Worm (Caenorhabditis elegans) whole organism, mixed stage, embryonic: ENCODE data around the gene srx-112.

ENCODE experiments used
- blmp-1 ChIP-seq: fragments of 150-350 bp; optimal IDR thresholded peaks from 2 replicates; lab custom pipeline; 2014; ENCODE audit warnings: missing biosample characterization, missing genetic modification characterization
- ham-2 ChIP-seq: fragments of 200-800 bp; sonication (Bioruptor generic); optimal IDR thresholded peaks from 2 replicates; lab custom pipeline; 2018; ENCODE audit warnings: mild to moderate bottlenecking, missing genetic modification characterization, missing compliant biosample characterization
- lsy-2 ChIP-seq: fragments of 150-350 bp; optimal IDR thresholded peaks from 2 replicates; lab custom pipeline; 2014; ENCODE audit warnings: missing biosample characterization, missing genetic modification characterization
- mab-5 ChIP-seq: fragments of 150-350 bp; optimal IDR thresholded peaks from 2 replicates; lab custom pipeline; 2014; ENCODE audit warnings: missing biosample characterization, missing genetic modification characterization
- mep-1 ChIP-seq: fragments of 150-350 bp; optimal IDR thresholded peaks from 2 replicates; lab custom pipeline; 2017; ENCODE audit warnings: missing biosample characterization, missing genetic modification reagents, missing genetic modification characterization, inconsistent platforms
- nhr-12 ChIP-seq: fragments of 150-350 bp; optimal IDR thresholded peaks from 2 replicates; lab custom pipeline; 2014; ENCODE audit warnings: missing biosample characterization, missing genetic modification characterization
- nhr-237 ChIP-seq: fragments of 150-350 bp; optimal IDR thresholded peaks from 2 replicates; lab custom pipeline; 2014; ENCODE audit warnings: missing biosample characterization, missing genetic modification characterization
- nhr-28 ChIP-seq: fragments of 150-350 bp; optimal IDR thresholded peaks from 2 replicates; lab custom pipeline; 2014; ENCODE audit warnings: missing biosample characterization, missing genetic modification characterization
- pha-4 ChIP-seq: fragments of 150-350 bp; optimal IDR thresholded peaks from 2 replicates; lab custom pipeline; 2018; ENCODE audit warnings: missing biosample characterization, missing genetic modification reagents, missing genetic modification characterization
- sem-2 ChIP-seq: fragments of 200-800 bp; sonication (Bioruptor generic); optimal IDR thresholded peaks from 2 replicates; lab custom pipeline; 2018; ENCODE audit warnings: mild to moderate bottlenecking, missing genetic modification characterization, missing compliant biosample characterization
- snpc-4 ChIP-seq: fragments of 150-350 bp; optimal IDR thresholded peaks from 2 replicates; lab custom pipeline; 2014; ENCODE audit warnings: missing biosample characterization, missing genetic modification characterization
- unc-39 ChIP-seq: fragments of 150-350 bp; optimal IDR thresholded peaks from 2 replicates; lab custom pipeline; 2014; ENCODE audit warnings: missing biosample characterization, missing genetic modification characterization
- unc-62 ChIP-seq: fragments of 150-350 bp; optimal IDR thresholded peaks from 2 replicates; lab custom pipeline; 2014; ENCODE audit warnings: missing biosample characterization, missing genetic modification reagents, missing genetic modification characterization
- ztf-11 ChIP-seq: fragments of 150-350 bp; optimal IDR thresholded peaks from 2 replicates; lab custom pipeline; 2014; ENCODE audit warnings: missing biosample characterization, missing genetic modification characterization

- TF ChIP-seq lsy-2 (tag; lab: Kevin White, UChicago) (no peak), blmp-1 (no peak), unc-39 (no peak), nhr-12 (no peak), unc-62 (no peak), sem-2 (GFP tag; lab: Kevin White, UChicago) (no peak), ztf-11 (no peak), nhr-237 (tag; lab: Kevin White, UChicago) (no peak), mep-1 (tag; lab: Kevin White, UChicago) (no peak), snpc-4 (tag; lab: Kevin White, UChicago) (no peak), mab-5 (tag; lab: Kevin White, UChicago) (no peak), ham-2 (no peak), pha-4 (tag; lab: Kevin White, UChicago) (no peak), nhr-28 (tag; lab: Kevin White, UChicago) (no peak)
Observed at ce11 chrII:3731723-3732122, 32.7 kb downstream of the srx-112 start, which contains the start of the genes sdz-12 and bath-31.
